Worm (Caenorhabditis elegans) whole organism, late embryonic: Measurements from ENCODE around the gene nhr-100.

ENCODE experiments used
- K02D7.2 ChIP-seq: sonication (generic microtip); optimal IDR thresholded peaks from 2 replicates; lab custom pipeline; 2017; ENCODE audit warnings: mild to moderate bottlenecking, missing genetic modification characterization, missing compliant biosample characterization
- Y22D7AL.16 ChIP-seq: sonication (generic microtip); optimal IDR thresholded peaks from 2 replicates; lab custom pipeline; 2016; ENCODE audit warnings: missing genetic modification characterization, missing compliant biosample characterization
- ama-1 ChIP-seq: fragments of 150-350 bp; optimal IDR thresholded peaks from 2 replicates; lab custom pipeline; 2014
- elt-4 ChIP-seq: sonication (generic microtip); optimal IDR thresholded peaks from 2 replicates; lab custom pipeline; 2016; ENCODE audit warnings: missing genetic modification characterization, missing compliant biosample characterization
- hlh-6 ChIP-seq: sonication (generic microtip); optimal IDR thresholded peaks from 2 replicates; lab custom pipeline; 2016; ENCODE audit warnings: missing genotype, missing genetic modification characterization, missing compliant biosample characterization
- madf-2 ChIP-seq: sonication (generic microtip); optimal IDR thresholded peaks from 2 replicates; lab custom pipeline; 2017; ENCODE audit warnings: missing genetic modification characterization, missing compliant biosample characterization
- mec-3 ChIP-seq: sonication (generic microtip); optimal IDR thresholded peaks from 2 replicates; lab custom pipeline; 2016; ENCODE audit warnings: borderline replicate concordance, missing genetic modification characterization, missing compliant biosample characterization
- pha-4 ChIP-seq: fragments of 150-350 bp; optimal IDR thresholded peaks from 2 replicates; lab custom pipeline; 2018; ENCODE audit warnings: missing biosample characterization, missing genetic modification reagents, missing genetic modification characterization
- tbx-2 ChIP-seq: sonication (generic microtip); optimal IDR thresholded peaks from 2 replicates; lab custom pipeline; 2016; ENCODE audit warnings: missing genetic modification characterization, missing compliant biosample characterization

- TF ChIP-seq K02D7.2 (tag; lab: Kevin White, UChicago) (no peak), Y22D7AL.16 (tag; lab: Kevin White, UChicago) (no peak), pha-4 (tag; lab: Kevin White, UChicago) (no peak), mec-3 (no peak), tbx-2 (tag; lab: Kevin White, UChicago) (no peak), ama-1 (lab: Kevin White, UChicago) (no peak), madf-2 (tag; lab: Kevin White, UChicago) (no peak), hlh-6 (no peak), elt-4 (tag; lab: Kevin White, UChicago) (no peak)
Measured at ce11 chrIV:9737204-9737790, 8.8 kb downstream of the nhr-100 start, which contains the start of gene cka-1.
